Worm (Caenorhabditis elegans): ENCODE results near the gene abf-4.

- no peak for TF ChIP-seq mab-5 (tag; optimal IDR thresholded peaks at IDR 0.05)
- TF ChIP-seq ceh-16 (tag; optimal IDR thresholded peaks at IDR 0.05), result no peak
- TF ChIP-seq ceh-82 (tag; optimal IDR thresholded peaks at IDR 0.05), result no peak
- TF ChIP-seq ama-1 (optimal IDR thresholded peaks at IDR 0.05), result no peak
- no peak for TF ChIP-seq sma-3 (GFP tag; optimal IDR thresholded peaks at IDR 0.05)
- TF ChIP-seq lsy-2 (tag; optimal IDR thresholded peaks at IDR 0.05), result no peak
- TF ChIP-seq unc-62 (GFP tag; optimal IDR thresholded peaks at IDR 0.05), result no peak
- TF ChIP-seq nhr-25 (tag; optimal IDR thresholded peaks at IDR 0.05), result no peak
- TF ChIP-seq nhr-11 (tag; optimal IDR thresholded peaks at IDR 0.05), result no peak
- TF ChIP-seq egl-27 (tag; optimal IDR thresholded peaks at IDR 0.05), result no peak
Observed at ce11 chrV:20522219-20522618, 36.0 kb downstream of the abf-4 start, which contains the start of the genes Y38H6C.9 and fbxa-150.
